Worm (Caenorhabditis elegans): Measurements from ENCODE around the gene dnj-13.

Gene dnj-13

DNA sequence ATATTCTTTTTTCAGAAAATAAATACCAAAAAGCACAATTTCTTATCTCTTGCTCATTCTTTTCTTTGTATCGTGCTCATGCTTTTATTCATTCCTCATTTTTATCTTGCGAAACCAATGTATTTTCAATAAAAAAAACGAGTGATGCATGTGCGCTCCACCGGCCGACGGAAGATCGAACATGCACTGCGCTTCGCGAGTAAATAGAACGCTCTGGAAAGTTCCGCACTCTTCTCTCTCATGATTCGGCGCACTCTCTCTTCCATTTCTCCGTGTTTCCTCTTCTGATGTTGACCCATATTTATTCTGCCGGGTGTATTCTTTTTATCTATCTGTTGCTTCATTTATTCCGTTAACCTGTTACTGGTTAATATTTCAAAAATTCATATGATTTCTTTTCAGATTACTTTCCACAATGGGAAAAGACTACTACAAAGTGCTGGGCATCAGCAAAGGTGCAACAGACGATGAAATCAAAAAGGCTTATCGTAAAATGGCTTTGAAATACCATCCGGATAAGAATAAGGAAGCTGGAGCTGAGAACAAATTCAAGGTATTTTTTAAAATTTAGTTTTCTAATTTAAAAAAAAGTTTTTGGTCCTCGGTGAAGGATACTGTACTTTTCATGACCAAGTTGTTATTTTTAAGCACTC, at the start of gene dnj-13 (continued):
- TF ChIP-seq saeg-2 (GFP tag; IDR thresholded peaks at IDR 0.05) (peak; percentile 93), nhr-25 (tag; optimal IDR thresholded peaks at IDR 0.05; ENCODE audit: borderline replicate concordance, insufficient read depth) (peak; percentile 68), aly-2 (tag; optimal IDR thresholded peaks at IDR 0.05) (no peak), ceh-32 (tag; optimal IDR thresholded peaks at IDR 0.05; ENCODE audit: poor library complexity) (peak; percentile 28), snpc-4 (tag; optimal IDR thresholded peaks at IDR 0.05) (no peak), zip-2 (tag; optimal IDR thresholded peaks at IDR 0.05) (peak; percentile 79), madf-5 (GFP tag; IDR thresholded peaks at IDR 0.05) (peak; percentile 87 to 91; a peak in 3 of 4 replicates), egl-43 (GFP tag; IDR thresholded peaks at IDR 0.05) (peak; percentile 95), ama-1 (optimal IDR thresholded peaks at IDR 0.05) (peak; percentile 71), lin-39 (tag; optimal IDR thresholded peaks at IDR 0.05) (no peak), dmd-9 (GFP tag; IDR thresholded peaks at IDR 0.05) (peak; percentile 79), nhr-77 (tag; optimal IDR thresholded peaks at IDR 0.05) (peak; percentile 90), ceh-28 (tag; optimal IDR thresholded peaks at IDR 0.05) (no peak), mdt-29 (GFP tag; IDR thresholded peaks at IDR 0.05) (peak; percentile 100), ceh-62 (tag; optimal IDR thresholded peaks at IDR 0.05) (no peak), snpc-1.2 (GFP tag; IDR thresholded peaks at IDR 0.05) (peak; percentile 87), nhr-102 (tag; optimal IDR thresholded peaks at IDR 0.05) (peak; percentile 93), lir-3 (tag; optimal IDR thresholded peaks at IDR 0.05) (peak; percentile 12), lsy-2 (tag; optimal IDR thresholded peaks at IDR 0.05) (peak; percentile 88 to 94), D1046.2 (GFP tag; IDR thresholded peaks at IDR 0.05) (peak; percentile 88), duxl-1 (tag; optimal IDR thresholded peaks at IDR 0.05; ENCODE audit: poor library complexity) (peak; percentile 95), lin-29 (GFP tag; IDR thresholded peaks at IDR 0.05) (peak; percentile 91), unc-130 (GFP tag; optimal IDR thresholded peaks at IDR 0.05) (peak; percentile 61), F26F4.8 (GFP tag; conservative IDR thresholded peaks at IDR 0.05) (no peak), rbr-2 (tag; optimal IDR thresholded peaks at IDR 0.05) (peak; percentile 96), spr-1 (tag; optimal IDR thresholded peaks at IDR 0.05) (peak; percentile 95), Y48G9A.11 (GFP tag; IDR thresholded peaks at IDR 0.05) (peak; percentile 86), attf-4 (tag; optimal IDR thresholded peaks at IDR 0.05) (no peak), pqm-1 (tag; optimal IDR thresholded peaks at IDR 0.05) (no peak), R02D3.7 (tag; optimal IDR thresholded peaks at IDR 0.05) (no peak), hmg-1.1 (GFP tag; IDR thresholded peaks at IDR 0.05) (peak; percentile 97), lin-38 (GFP tag; IDR thresholded peaks at IDR 0.05) (peak; percentile 99), F44E2.7 (GFP tag; IDR thresholded peaks at IDR 0.05) (no peak), daf-19 (GFP tag; conservative IDR thresholded peaks at IDR 0.05) (no peak), mxl-3 (GFP tag; optimal IDR thresholded peaks at IDR 0.05) (peak; percentile 88), egl-27 (tag; optimal IDR thresholded peaks at IDR 0.05) (no peak), ctbp-1 (GFP tag; IDR thresholded peaks at IDR 0.05) (peak; percentile 95), lin-13 (GFP tag; optimal IDR thresholded peaks at IDR 0.05) (peak; percentile 91), zfp-2 (tag; optimal IDR thresholded peaks at IDR 0.05) (peak; percentile 73), fkh-10 (GFP tag; optimal IDR thresholded peaks at IDR 0.05) (peak; percentile 73), fos-1 (tag; optimal IDR thresholded peaks at IDR 0.05) (no peak), Y5F2A.4 (GFP tag; optimal IDR thresholded peaks at IDR 0.05) (peak; percentile 89), unc-62 (GFP tag; optimal IDR thresholded peaks at IDR 0.05 in 1 of 2) (peak in 1 of 2 experiments; percentile 84), unc-62 (tag; optimal IDR thresholded peaks at IDR 0.05) (no peak), dmd-6 (GFP tag; IDR thresholded peaks at IDR 0.05) (peak; percentile 95), mes-2 (tag; optimal IDR thresholded peaks at IDR 0.05; ENCODE audit: poor library complexity, severe bottlenecking) (peak; percentile 94), tra-1 (GFP tag; IDR thresholded peaks at IDR 0.05) (peak; percentile 96), ZK546.5 (tag; optimal IDR thresholded peaks at IDR 0.05) (no peak), dpl-1 (GFP tag; optimal IDR thresholded peaks at IDR 0.05) (peak; percentile 78), mdl-1 (tag; optimal IDR thresholded peaks at IDR 0.05) (peak; percentile 75 to 76)

Measured in whole organism, L4 larva.